Fruit fly (Drosophila melanogaster) whole organism, embryonic: Measurements from ENCODE around the gene CG13088.

Source experiments
- Abd-B ChIP-seq: fragments of 200-800 bp; sonication (Bioruptor generic); optimal IDR thresholded peaks from 2 replicates; lab custom pipeline; 2018; ENCODE audit warnings: missing biosample characterization, mild to moderate bottlenecking, missing genetic modification characterization, moderate library complexity
- CG10565 ChIP-seq: fragments of 200-800 bp; sonication (Bioruptor generic); optimal IDR thresholded peaks from 3 replicates; lab custom pipeline; 2016; ENCODE audit warnings: missing biosample characterization, mild to moderate bottlenecking, missing genetic modification characterization
- CG10979 ChIP-seq: fragments of 200-800 bp; sonication (Bioruptor generic); optimal IDR thresholded peaks from 2 replicates; lab custom pipeline; 2018; ENCODE audit warnings: missing biosample characterization, mild to moderate bottlenecking, missing genetic modification characterization, moderate library complexity
- CG11093 ChIP-seq: fragments of 200-800 bp; sonication (Bioruptor generic); IDR thresholded peaks from 3 replicates; pipeline ENCODE4 v1.3.6; 2022; ENCODE audit warnings: missing biosample characterization, missing genetic modification characterization
- CG12104 ChIP-seq: fragments of 200-800 bp; sonication (Bioruptor generic); optimal IDR thresholded peaks from 3 replicates; lab custom pipeline; 2016; ENCODE audit warnings: missing biosample characterization, missing genetic modification characterization
- CG12744 ChIP-seq: fragments of 200-800 bp; sonication (Bioruptor generic); optimal IDR thresholded peaks from 2 replicates; lab custom pipeline; 2016; ENCODE audit warnings: missing biosample characterization, missing genetic modification characterization
- CG13287 ChIP-seq: fragments of 200-800 bp; sonication (Bioruptor generic); IDR thresholded peaks from 2 replicates; pipeline ENCODE4 v1.3.6; 2022; ENCODE audit warnings: missing biosample characterization, missing genetic modification characterization; ENCODE audit not compliant: partially characterized antibody
- CG15269 ChIP-seq: fragments of 200-800 bp; sonication (Bioruptor generic); optimal IDR thresholded peaks from 2 replicates; lab custom pipeline; 2018; ENCODE audit warnings: missing biosample characterization, mild to moderate bottlenecking, missing genetic modification characterization, moderate library complexity
- CG15601 ChIP-seq: fragments of 200-800 bp; sonication (Bioruptor generic); optimal IDR thresholded peaks from 3 replicates; lab custom pipeline; 2019; ENCODE audit warnings: missing biosample characterization, mild to moderate bottlenecking, missing genetic modification characterization, moderate library complexity
- CG1602 ChIP-seq: fragments of 200-800 bp; sonication (Bioruptor generic); optimal IDR thresholded peaks from 3 replicates; lab custom pipeline; 2016; ENCODE audit warnings: missing biosample characterization, missing genetic modification characterization
- CG17186 ChIP-seq: fragments of 200-800 bp; sonication (Bioruptor generic); optimal IDR thresholded peaks from 3 replicates; lab custom pipeline; 2017; ENCODE audit warnings: missing biosample characterization, missing genetic modification reagents, missing genetic modification characterization
- CG18262 ChIP-seq: fragments of 200-800 bp; optimal IDR thresholded peaks from 3 replicates; lab custom pipeline; 2019; ENCODE audit warnings: missing biosample characterization, mild to moderate bottlenecking, missing genetic modification characterization, moderate library complexity
- CG2120 ChIP-seq: fragments of 200-800 bp; sonication (Bioruptor generic); optimal IDR thresholded peaks from 3 replicates; lab custom pipeline; 2016; ENCODE audit warnings: missing biosample characterization, missing genetic modification characterization
- CG30403 ChIP-seq: fragments of 200-800 bp; sonication (Bioruptor generic); optimal IDR thresholded peaks from 3 replicates; lab custom pipeline; 2016; ENCODE audit warnings: missing biosample characterization, missing genetic modification characterization
- CG3163 ChIP-seq: fragments of 200-800 bp; sonication (Bioruptor generic); optimal IDR thresholded peaks from 3 replicates; lab custom pipeline; 2016; ENCODE audit warnings: missing biosample characterization, missing genetic modification characterization
- CG34376 ChIP-seq: fragments of 200-800 bp; sonication (Bioruptor generic); optimal IDR thresholded peaks from 2 replicates; lab custom pipeline; 2018; ENCODE audit warnings: missing biosample characterization, mild to moderate bottlenecking, missing genetic modification characterization
- CG3847 ChIP-seq: fragments of 200-800 bp; sonication (Bioruptor generic); IDR thresholded peaks from 2 replicates; pipeline ENCODE4 v1.3.6; 2022; ENCODE audit warnings: missing biosample characterization, missing genetic modification characterization
- CG4328 ChIP-seq: fragments of 200-800 bp; sonication (Bioruptor generic); optimal IDR thresholded peaks from 3 replicates; lab custom pipeline; 2017; ENCODE audit warnings: missing biosample characterization, missing genetic modification reagents, missing genetic modification characterization
- CG4820 ChIP-seq: fragments of 200-800 bp; sonication (Bioruptor generic); optimal IDR thresholded peaks from 3 replicates; lab custom pipeline; 2016; ENCODE audit warnings: missing biosample characterization, missing genetic modification characterization
- CG6654 ChIP-seq: fragments of 200-800 bp; sonication (Bioruptor generic); optimal IDR thresholded peaks from 2 replicates; lab custom pipeline; 2017; ENCODE audit warnings: missing biosample characterization, mild to moderate bottlenecking, missing genetic modification characterization
- CG7839 ChIP-seq: fragments of 200-800 bp; sonication (Bioruptor generic); optimal IDR thresholded peaks from 3 replicates; lab custom pipeline; 2018; ENCODE audit warnings: missing biosample characterization, mild to moderate bottlenecking, missing genetic modification characterization, moderate library complexity
- CG8478 ChIP-seq: fragments of >200 bp; optimal IDR thresholded peaks from 2 replicates; lab custom pipeline; 2018
- CG9609 ChIP-seq: fragments of 200-800 bp; sonication (Bioruptor generic); optimal IDR thresholded peaks from 3 replicates; lab custom pipeline; 2016; ENCODE audit warnings: missing biosample characterization, missing genetic modification characterization
- Deaf1 ChIP-seq: fragments of 200-800 bp; optimal IDR thresholded peaks from 3 replicates; lab custom pipeline; 2019; ENCODE audit warnings: missing biosample characterization, mild to moderate bottlenecking, missing genetic modification characterization, moderate library complexity
- Dip3 ChIP-seq: fragments of 200-800 bp; sonication (Bioruptor generic); optimal IDR thresholded peaks from 3 replicates; lab custom pipeline; 2016; ENCODE audit warnings: missing biosample characterization, missing genetic modification characterization
- Dll ChIP-seq: fragments of 200-800 bp; sonication (Bioruptor generic); IDR thresholded peaks from 4 replicates; pipeline ENCODE4 v1.3.6; 2022; ENCODE audit warnings: missing biosample characterization, missing genetic modification characterization; ENCODE audit not compliant: partially characterized antibody
- Dref ChIP-seq: fragments of 200-800 bp; sonication (Bioruptor generic); IDR thresholded peaks from 2 replicates; pipeline ENCODE4 v1.3.6; 2022; ENCODE audit warnings: missing biosample characterization, missing genetic modification characterization
- Elba2 ChIP-seq: fragments of 200-800 bp; sonication (Bioruptor generic); optimal IDR thresholded peaks from 3 replicates; lab custom pipeline; 2016; ENCODE audit warnings: missing biosample characterization, missing genetic modification characterization
- Hand ChIP-seq: fragments of 200-800 bp; sonication (Bioruptor generic); optimal IDR thresholded peaks from 2 replicates; lab custom pipeline; 2017; ENCODE audit warnings: mild to moderate bottlenecking, missing biosample characterization, missing genetic modification reagents, missing genetic modification characterization
- HmgZ ChIP-seq: fragments of 200-800 bp; sonication (Bioruptor generic); optimal IDR thresholded peaks from 2 replicates; lab custom pipeline; 2018; ENCODE audit warnings: missing biosample characterization, mild to moderate bottlenecking, missing genetic modification characterization
- Jarid2 ChIP-seq: fragments of 200-800 bp; sonication (Bioruptor generic); optimal IDR thresholded peaks from 3 replicates; lab custom pipeline; 2017; ENCODE audit warnings: mild to moderate bottlenecking, missing biosample characterization, missing genetic modification reagents, missing genetic modification characterization
- NK7.1 ChIP-seq: fragments of 200-800 bp; sonication (Bioruptor generic); optimal IDR thresholded peaks from 3 replicates; lab custom pipeline; 2016; ENCODE audit warnings: missing biosample characterization, missing genetic modification characterization
- Opbp ChIP-seq: fragments of 200-800 bp; sonication (Bioruptor generic); IDR thresholded peaks from 3 replicates; pipeline ENCODE4 v1.3.6; 2022; ENCODE audit warnings: missing biosample characterization, missing genetic modification characterization; ENCODE audit not compliant: partially characterized antibody
- Pdp1 ChIP-seq, 2 experiments: fragments of 200-800 bp; sonication (Bioruptor generic); optimal IDR thresholded peaks; 3 replicates each; lab custom pipeline; 2016; ENCODE audit warnings: missing biosample characterization in 2 of 2, missing genetic modification characterization in 2 of 2, mild to moderate bottlenecking in 1 of 2, moderate library complexity in 1 of 2
- Side ChIP-seq: fragments of 200-800 bp; sonication (Bioruptor generic); optimal IDR thresholded peaks from 2 replicates; lab custom pipeline; 2016; ENCODE audit warnings: missing biosample characterization, missing genetic modification characterization
- Vsx1 ChIP-seq: fragments of 200-800 bp; sonication (Bioruptor generic); optimal IDR thresholded peaks from 2 replicates; lab custom pipeline; 2017; ENCODE audit warnings: missing biosample characterization, mild to moderate bottlenecking, missing genetic modification characterization, missing genetic modification reagents
- YL-1 ChIP-seq: fragments of 200-800 bp; sonication (Bioruptor generic); optimal IDR thresholded peaks from 3 replicates; lab custom pipeline; 2017; ENCODE audit warnings: missing biosample characterization, mild to moderate bottlenecking, missing genetic modification characterization
- amos ChIP-seq: fragments of 200-800 bp; sonication (Bioruptor generic); IDR thresholded peaks from 2 replicates; pipeline ENCODE4 v1.3.6; 2022; ENCODE audit warnings: missing biosample characterization, missing genetic modification characterization; ENCODE audit not compliant: partially characterized antibody
- bbx ChIP-seq: fragments of 200-800 bp; sonication (Bioruptor generic); IDR thresholded peaks from 2 replicates; pipeline ENCODE4 v1.3.6; 2022; ENCODE audit warnings: missing biosample characterization, missing genetic modification characterization; ENCODE audit not compliant: partially characterized antibody
- cato ChIP-seq: fragments of 200-800 bp; sonication (Bioruptor generic); optimal IDR thresholded peaks from 2 replicates; lab custom pipeline; 2016; ENCODE audit warnings: missing biosample characterization, missing genetic modification characterization, borderline replicate concordance
- crp ChIP-seq, 2 experiments: fragments of 200-800 bp; sonication (Bioruptor generic); optimal IDR thresholded peaks; 2 replicates in 1 of 2; 3 replicates in 1 of 2; lab custom pipeline; 2017; ENCODE audit warnings: missing biosample characterization in 2 of 2, missing genetic modification characterization in 2 of 2, mild to moderate bottlenecking in 1 of 2, moderate library complexity in 1 of 2
- danr ChIP-seq: fragments of 200-800 bp; sonication (Bioruptor generic); IDR thresholded peaks from 2 replicates; pipeline ENCODE4 v1.3.6; 2022; ENCODE audit warnings: missing biosample characterization, missing genetic modification characterization
- grau ChIP-seq: fragments of 200-800 bp; optimal IDR thresholded peaks from 3 replicates; lab custom pipeline; 2019; ENCODE audit warnings: missing biosample characterization, mild to moderate bottlenecking, missing genetic modification characterization, moderate library complexity
- gsb-n ChIP-seq: fragments of 200-800 bp; sonication (Bioruptor generic); optimal IDR thresholded peaks from 3 replicates; lab custom pipeline; 2018; ENCODE audit warnings: missing biosample characterization, mild to moderate bottlenecking, missing genetic modification characterization
- pho ChIP-seq: fragments of 200-800 bp; sonication (Bioruptor generic); optimal IDR thresholded peaks from 2 replicates; lab custom pipeline; 2016; ENCODE audit warnings: missing biosample characterization, missing genetic modification characterization
- phol ChIP-seq: fragments of 200-800 bp; sonication (Bioruptor generic); optimal IDR thresholded peaks from 3 replicates; lab custom pipeline; 2018; ENCODE audit warnings: missing biosample characterization, mild to moderate bottlenecking, missing genetic modification characterization, moderate library complexity
- pros ChIP-seq: fragments of 200-800 bp; sonication (Bioruptor generic); optimal IDR thresholded peaks from 3 replicates; lab custom pipeline; 2019; ENCODE audit warnings: missing biosample characterization, mild to moderate bottlenecking, missing genetic modification characterization, moderate library complexity
- row ChIP-seq: fragments of 200-800 bp; sonication (Bioruptor generic); IDR thresholded peaks from 3 replicates; pipeline ENCODE4 v1.3.6; 2022; ENCODE audit warnings: missing biosample characterization, missing genetic modification characterization
- scrt ChIP-seq: fragments of 200-800 bp; sonication (Bioruptor generic); optimal IDR thresholded peaks from 2 replicates; lab custom pipeline; 2018; ENCODE audit warnings: missing biosample characterization, mild to moderate bottlenecking, missing genetic modification characterization, moderate library complexity
- twi ChIP-seq: fragments of 200-800 bp; optimal IDR thresholded peaks from 2 replicates; lab custom pipeline; 2019; ENCODE audit warnings: missing biosample characterization, mild to moderate bottlenecking, missing genetic modification characterization, moderate library complexity

The CG13088 gene

DNA sequence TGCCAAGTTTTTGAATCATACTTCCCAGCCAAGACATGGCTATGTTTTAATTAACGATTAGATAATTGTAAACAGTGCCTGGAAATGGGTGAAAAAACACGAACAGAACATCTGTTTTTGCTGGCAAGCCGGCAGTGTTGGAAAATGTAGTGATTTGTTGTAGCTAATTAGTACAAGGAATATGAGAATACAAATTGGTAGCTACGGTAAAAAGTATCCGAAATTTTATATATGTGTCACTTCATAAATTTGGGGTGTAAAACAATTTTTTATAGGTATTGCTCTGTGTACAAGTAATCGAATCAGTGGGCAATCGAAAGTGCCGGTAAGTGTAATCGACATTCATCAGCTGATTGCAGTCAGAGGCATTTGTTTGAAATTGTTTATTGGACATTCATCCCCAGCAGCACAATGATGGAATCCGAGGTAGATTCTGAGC, 28.5 kb downstream of the CG13088 start, which contains the start of the genes mRpL51 and Uba4 (continued):
- TF ChIP-seq Deaf1 (peak; percentile 43), CG6654 (GFP tag; lab: Kevin White, UChicago) (no peak), Side (GFP tag; lab: Kevin White, UChicago) (peak; percentile 34), Dll (GFP tag; lab: Robert Waterston, UW) (peak; percentile 73; the same call in 3 of the 4 replicates), CG1602 (GFP tag; lab: Kevin White, UChicago) (no peak), Dip3 (GFP tag; lab: Kevin White, UChicago) (peak; percentile 33), bbx (peak; percentile 42; the same call in 1 of the 2 replicates), CG34376 (GFP tag; lab: Kevin White, UChicago) (peak; percentile 35), cato (GFP tag; lab: Kevin White, UChicago) (no peak), CG15601 (tag; lab: Kevin White, UChicago) (peak; percentile 10), CG3163 (GFP tag; lab: Kevin White, UChicago) (no peak), YL-1 (GFP tag; lab: Kevin White, UChicago) (peak; percentile 63), danr (GFP tag; lab: Robert Waterston, UW) (no peak), HmgZ (tag; lab: Kevin White, UChicago) (peak; percentile 69), CG15269 (tag; lab: Kevin White, UChicago) (peak; percentile 3), CG10979 (tag; lab: Kevin White, UChicago) (peak; percentile 18), Vsx1 (GFP tag; lab: Kevin White, UChicago) (peak; percentile 100), crp (GFP tag; optimal IDR thresholded peaks at IDR 0.05; lab: Kevin White, UChicago) (peak; percentile 90 to 97), NK7.1 (GFP tag; lab: Kevin White, UChicago) (no peak), pros (no peak), CG10565 (GFP tag; lab: Kevin White, UChicago) (no peak), grau (tag; lab: Kevin White, UChicago) (peak; percentile 34), CG13287 (GFP tag; lab: Robert Waterston, UW) (peak; percentile 79), Jarid2 (no peak), phol (tag; lab: Kevin White, UChicago) (peak; percentile 45), CG30403 (GFP tag; lab: Kevin White, UChicago) (peak; percentile 53), CG9609 (GFP tag; lab: Kevin White, UChicago) (peak; percentile 40), Pdp1 (GFP tag; optimal IDR thresholded peaks at IDR 0.05; lab: Kevin White, UChicago) (peak; percentile 37 to 89), row (peak; percentile 39; the same call in 1 of the 3 replicates), Opbp (GFP tag; lab: Robert Waterston, UW) (peak; percentile 37; the same call in 1 of the 3 replicates), Dref (GFP tag; lab: Robert Waterston, UW) (peak; percentile 62), CG3847 (GFP tag; lab: Robert Waterston, UW) (no peak), twi (tag; lab: Kevin White, UChicago) (peak; percentile 63), CG2120 (peak; percentile 66), CG17186 (GFP tag; lab: Kevin White, UChicago) (peak; percentile 39), CG7839 (peak; percentile 3), amos (no peak; the same call in 1 of the 2 replicates), CG4820 (GFP tag; lab: Kevin White, UChicago) (peak; percentile 0), gsb-n (tag; lab: Kevin White, UChicago) (no peak), Elba2 (GFP tag; lab: Kevin White, UChicago) (peak; percentile 61), scrt (GFP tag; lab: Kevin White, UChicago) (no peak), Abd-B (GFP tag; lab: Kevin White, UChicago) (no peak), pho (GFP tag; lab: Kevin White, UChicago) (peak; percentile 56), CG8478 (lab: Kevin White, UChicago) (no peak), CG18262 (peak; percentile 25), CG4328 (GFP tag; lab: Kevin White, UChicago) (no peak), CG11093 (GFP tag; lab: Robert Waterston, UW) (no peak), Hand (GFP tag; lab: Kevin White, UChicago) (peak; percentile 31), CG12744 (GFP tag; lab: Kevin White, UChicago) (peak; percentile 6), CG12104 (GFP tag; lab: Kevin White, UChicago) (peak; percentile 1)
